Worm (Caenorhabditis elegans) whole organism, L2 larva: ENCODE results near the gene str-182.

ENCODE experiments used
- C34F6.9 ChIP-seq: fragments of 150-350 bp; optimal IDR thresholded peaks from 2 replicates; lab custom pipeline; 2014; ENCODE audit warnings: missing biosample characterization, missing genetic modification characterization
- R02D3.7 ChIP-seq: fragments of 150-350 bp; optimal IDR thresholded peaks from 2 replicates; lab custom pipeline; 2014; ENCODE audit warnings: missing biosample characterization, missing genetic modification characterization
- alr-1 ChIP-seq: fragments of 150-350 bp; optimal IDR thresholded peaks from 2 replicates; lab custom pipeline; 2014; ENCODE audit warnings: missing biosample characterization, missing genetic modification characterization
- aly-2 ChIP-seq: fragments of 150-350 bp; optimal IDR thresholded peaks from 2 replicates; lab custom pipeline; 2014; ENCODE audit warnings: missing biosample characterization, missing genetic modification characterization
- ama-1 ChIP-seq: fragments of 150-350 bp; optimal IDR thresholded peaks from 2 replicates; lab custom pipeline; 2018; ENCODE audit warnings: inconsistent platforms
- ceh-16 ChIP-seq: fragments of 150-350 bp; optimal IDR thresholded peaks from 2 replicates; lab custom pipeline; 2014; ENCODE audit warnings: missing biosample characterization, missing genetic modification characterization
- crh-2 ChIP-seq: sonication (generic microtip); optimal IDR thresholded peaks from 2 replicates; lab custom pipeline; 2017; ENCODE audit warnings: missing biosample characterization, missing genetic modification characterization
- dmd-4 ChIP-seq: sonication (generic microtip); optimal IDR thresholded peaks from 2 replicates; lab custom pipeline; 2017; ENCODE audit warnings: missing biosample characterization, missing genetic modification characterization
- egl-27 ChIP-seq: sonication (generic microtip); optimal IDR thresholded peaks from 3 replicates; lab custom pipeline; 2017; ENCODE audit warnings: missing biosample characterization, missing genetic modification reagents, missing genetic modification characterization
- fos-1 ChIP-seq: fragments of 150-350 bp; optimal IDR thresholded peaks from 2 replicates; lab custom pipeline; 2014; ENCODE audit warnings: missing biosample characterization, missing genetic modification characterization
- gmeb-1 ChIP-seq: fragments of 150-350 bp; optimal IDR thresholded peaks from 2 replicates; lab custom pipeline; 2014; ENCODE audit warnings: missing biosample characterization, missing genetic modification characterization
- lin-11 ChIP-seq: fragments of 150-350 bp; sonication (generic microtip); optimal IDR thresholded peaks from 2 replicates; lab custom pipeline; 2014; ENCODE audit warnings: missing biosample characterization, missing genetic modification characterization, inconsistent platforms, mixed read lengths
- lin-13 ChIP-seq: fragments of 150-350 bp; optimal IDR thresholded peaks from 2 replicates; lab custom pipeline; 2014; ENCODE audit warnings: missing biosample characterization, missing genetic modification reagents, missing genetic modification characterization
- lin-39 ChIP-seq: fragments of 150-350 bp; optimal IDR thresholded peaks from 2 replicates; lab custom pipeline; 2014; ENCODE audit warnings: missing biosample characterization, missing genetic modification reagents, missing genetic modification characterization
- lsy-2 ChIP-seq, 2 experiments: fragments of 150-350 bp in 1 of 2; sonication (generic microtip) in 1 of 2; optimal IDR thresholded peaks; 2 replicates each; lab custom pipeline; 2014 to 2017; ENCODE audit warnings: missing biosample characterization in 2 of 2, missing genetic modification characterization in 2 of 2
- mab-5 ChIP-seq: fragments of 150-350 bp; optimal IDR thresholded peaks from 2 replicates; lab custom pipeline; 2014; ENCODE audit warnings: missing biosample characterization, missing genetic modification characterization
- mdl-1 ChIP-seq, 2 experiments: fragments of 150-350 bp in 1 of 2; sonication (generic microtip) in 1 of 2; optimal IDR thresholded peaks; 2 replicates each; lab custom pipeline; 2017; ENCODE audit warnings: missing biosample characterization in 2 of 2, missing genetic modification characterization in 2 of 2
- nhr-11 ChIP-seq: fragments of 150-350 bp; optimal IDR thresholded peaks from 2 replicates; lab custom pipeline; 2014; ENCODE audit warnings: missing biosample characterization, missing genetic modification characterization
- nhr-12 ChIP-seq: fragments of 150-350 bp; optimal IDR thresholded peaks from 2 replicates; lab custom pipeline; 2014; ENCODE audit warnings: missing biosample characterization, missing genetic modification characterization
- nhr-129 ChIP-seq: fragments of 150-350 bp; optimal IDR thresholded peaks from 2 replicates; lab custom pipeline; 2014; ENCODE audit warnings: missing biosample characterization, missing genetic modification characterization
- nhr-21 ChIP-seq: fragments of 150-350 bp; optimal IDR thresholded peaks from 2 replicates; lab custom pipeline; 2014; ENCODE audit warnings: missing biosample characterization, missing genetic modification characterization
- nhr-23 ChIP-seq: fragments of 150-350 bp; optimal IDR thresholded peaks from 2 replicates; lab custom pipeline; 2014; ENCODE audit warnings: missing biosample characterization, missing genetic modification reagents, missing genetic modification characterization
- nhr-237 ChIP-seq: fragments of 150-350 bp; optimal IDR thresholded peaks from 2 replicates; lab custom pipeline; 2014; ENCODE audit warnings: missing biosample characterization, missing genetic modification characterization
- nhr-6 ChIP-seq: fragments of 150-350 bp; optimal IDR thresholded peaks from 2 replicates; lab custom pipeline; 2014; ENCODE audit warnings: missing biosample characterization, missing genetic modification characterization
- peb-1 ChIP-seq: fragments of 150-350 bp; optimal IDR thresholded peaks from 2 replicates; lab custom pipeline; 2014; ENCODE audit warnings: missing biosample characterization, missing genetic modification characterization
- skn-1 ChIP-seq: sonication (generic microtip); optimal IDR thresholded peaks from 2 replicates; lab custom pipeline; 2017; ENCODE audit warnings: missing biosample characterization, missing genetic modification characterization
- sma-3 ChIP-seq: sonication (generic microtip); optimal IDR thresholded peaks from 2 replicates; lab custom pipeline; 2016; ENCODE audit warnings: missing genetic modification reagents, missing genetic modification characterization, missing compliant biosample characterization
- sma-9 ChIP-seq, 2 experiments: fragments of 150-350 bp in 1 of 2; sonication (generic microtip) in 1 of 2; optimal IDR thresholded peaks; 2 replicates each; lab custom pipeline; 2014 to 2016; ENCODE audit warnings: missing genetic modification characterization in 2 of 2, mild to moderate bottlenecking in 1 of 2, missing biosample characterization in 1 of 2, missing compliant biosample characterization in 1 of 2, missing genetic modification reagents in 1 of 2, moderate library complexity in 1 of 2
- snpc-4 ChIP-seq: fragments of 150-350 bp; optimal IDR thresholded peaks from 2 replicates; lab custom pipeline; 2014; ENCODE audit warnings: missing biosample characterization, missing genetic modification characterization
- unc-39 ChIP-seq: fragments of 150-350 bp; optimal IDR thresholded peaks from 2 replicates; lab custom pipeline; 2014; ENCODE audit warnings: missing biosample characterization, missing genetic modification characterization
- ztf-11 ChIP-seq: sonication (generic microtip); optimal IDR thresholded peaks from 2 replicates; lab custom pipeline; 2017; ENCODE audit warnings: missing biosample characterization, missing genetic modification characterization
- ztf-4 ChIP-seq: fragments of 150-350 bp; optimal IDR thresholded peaks from 2 replicates; lab custom pipeline; 2014; ENCODE audit warnings: missing biosample characterization, missing genetic modification characterization

Gene str-182

DNA sequence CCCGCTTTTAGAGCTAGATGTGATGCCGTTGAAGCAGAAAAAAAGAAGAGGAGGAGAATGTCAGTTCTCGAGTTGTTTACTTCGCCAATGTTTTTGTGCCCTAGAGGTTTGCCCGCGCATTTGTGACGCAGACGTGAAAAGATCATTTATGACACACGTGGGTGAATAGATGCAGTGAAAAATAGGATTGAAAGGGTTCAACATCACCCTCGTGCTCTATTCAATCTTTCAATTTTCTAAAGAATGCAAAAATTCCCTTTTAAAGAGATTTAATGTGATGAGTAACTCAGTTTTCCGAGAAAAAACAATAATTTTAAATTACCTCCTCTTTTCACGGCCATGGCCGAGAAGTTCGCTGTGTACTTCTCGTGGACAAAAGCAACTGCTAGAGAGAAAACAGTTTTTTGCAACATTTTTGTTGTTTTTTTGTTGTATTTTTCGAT lies 13.2 kb upstream of the str-182 start:
- TF ChIP-seq aly-2 (tag; lab: Kevin White, UChicago) (no peak), nhr-129 (tag; lab: Kevin White, UChicago) (peak; percentile 88), ztf-11 (tag; lab: Kevin White, UChicago) (no peak), nhr-12 (tag; lab: Kevin White, UChicago) (no peak), ztf-4 (peak; percentile 29), nhr-11 (tag; lab: Kevin White, UChicago) (no peak), lin-11 (tag; lab: Kevin White, UChicago) (peak; percentile 19), mdl-1 (tag; optimal IDR thresholded peaks at IDR 0.05; lab: Kevin White, UChicago) (peak; percentile 72 to 94), nhr-6 (peak; percentile 47), lsy-2 (tag; optimal IDR thresholded peaks at IDR 0.05; lab: Kevin White, UChicago) (peak; percentile 11 to 73), fos-1 (tag; lab: Kevin White, UChicago) (peak; percentile 6), nhr-21 (tag; lab: Kevin White, UChicago) (peak; percentile 46), lin-13 (GFP tag; lab: Kevin White, UChicago) (peak; percentile 27), crh-2 (tag; lab: Kevin White, UChicago) (peak; percentile 68), C34F6.9 (tag; lab: Kevin White, UChicago) (peak; percentile 79), sma-9 (GFP tag; optimal IDR thresholded peaks at IDR 0.05; lab: Kevin White, UChicago) (peak; percentile 67), sma-9 (tag; optimal IDR thresholded peaks at IDR 0.05; lab: Kevin White, UChicago) (no peak)

DNA sequence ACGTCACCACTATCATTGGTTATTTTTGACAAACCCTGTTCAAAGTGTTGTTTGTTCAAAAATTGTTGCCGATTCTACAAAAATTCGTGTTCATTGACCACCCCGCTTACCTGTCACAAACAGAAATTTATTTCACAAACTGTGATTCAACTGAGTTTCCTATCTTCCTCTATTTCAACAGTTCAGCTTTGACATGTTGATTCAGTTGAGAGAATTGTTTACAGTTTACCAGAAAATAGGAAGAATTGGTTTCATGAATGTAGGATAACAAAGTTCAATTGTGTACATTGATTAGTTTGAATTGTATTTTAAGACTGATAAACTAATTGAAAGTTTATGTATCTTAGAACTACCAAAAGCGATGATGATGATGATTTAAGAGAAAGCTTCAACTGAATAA lies 12.4 kb upstream of the str-182 start:
- no peak for TF ChIP-seq R02D3.7
- TF ChIP-seq snpc-4 (tag; lab: Kevin White, UChicago): no peak
- TF ChIP-seq lin-13 (GFP tag; lab: Kevin White, UChicago): no peak
- TF ChIP-seq dmd-4 (tag; lab: Kevin White, UChicago): no peak
- no peak for TF ChIP-seq egl-27 (tag; lab: Kevin White, UChicago)
- no peak for TF ChIP-seq lin-11 (tag; lab: Kevin White, UChicago)
- TF ChIP-seq unc-39: no peak
- no peak for TF ChIP-seq gmeb-1 (tag; lab: Kevin White, UChicago)
- no peak for TF ChIP-seq ztf-4
- TF ChIP-seq lsy-2 (tag; optimal IDR thresholded peaks at IDR 0.05; lab: Kevin White, UChicago): no peak
- no peak for TF ChIP-seq mab-5 (tag; lab: Kevin White, UChicago)
- TF ChIP-seq sma-3: no peak
- no peak for TF ChIP-seq nhr-12 (tag; lab: Kevin White, UChicago)
- no peak for TF ChIP-seq alr-1
- TF ChIP-seq nhr-237 (tag; lab: Kevin White, UChicago): no peak
- no peak for TF ChIP-seq mdl-1 (tag; optimal IDR thresholded peaks at IDR 0.05; lab: Kevin White, UChicago)
- no peak for TF ChIP-seq nhr-129 (tag; lab: Kevin White, UChicago)
- TF ChIP-seq lin-39 (tag; lab: Kevin White, UChicago): no peak
- no peak for TF ChIP-seq ceh-16 (tag; lab: Kevin White, UChicago)

DNA sequence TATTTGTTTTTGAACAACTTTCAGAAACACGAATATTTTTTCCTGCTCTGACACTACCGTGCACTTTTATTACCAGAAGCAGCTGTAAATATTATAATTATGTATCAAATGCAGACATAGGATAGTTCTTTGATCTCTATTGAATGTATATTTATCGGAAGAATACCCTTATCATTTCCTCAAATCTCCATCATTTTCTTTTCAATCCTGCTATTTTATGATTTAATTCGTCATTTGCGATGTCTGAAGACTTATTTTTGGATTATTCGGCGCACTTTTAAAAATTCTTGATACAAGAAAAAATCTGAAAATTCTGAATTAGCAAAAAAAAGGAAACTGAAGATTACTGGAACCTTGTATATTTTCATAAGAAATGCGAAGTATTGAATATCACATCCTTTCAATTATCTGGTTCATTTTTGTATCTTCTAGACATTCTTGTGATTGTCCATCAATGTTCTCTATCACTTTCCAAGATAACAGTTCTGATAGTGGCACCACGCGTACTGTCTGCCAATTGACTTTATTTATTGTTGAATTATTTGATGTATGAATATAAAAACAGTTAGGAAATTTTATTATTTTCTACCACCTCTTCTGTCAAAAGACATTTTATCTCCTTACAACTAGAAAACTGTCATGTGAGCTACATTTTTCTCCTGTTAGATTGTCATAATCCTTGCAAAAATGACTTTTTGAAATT lies 10.9 kb upstream of the str-182 start:
- TF ChIP-seq aly-2 (tag; lab: Kevin White, UChicago): no peak
- TF ChIP-seq fos-1 (tag; lab: Kevin White, UChicago): peak; percentile 46
- no peak for TF ChIP-seq skn-1 (tag; lab: Kevin White, UChicago)
- TF ChIP-seq sma-9 (GFP tag; optimal IDR thresholded peaks at IDR 0.05; lab: Kevin White, UChicago): peak; percentile 41
- no peak for TF ChIP-seq sma-9 (tag; optimal IDR thresholded peaks at IDR 0.05; lab: Kevin White, UChicago)

DNA sequence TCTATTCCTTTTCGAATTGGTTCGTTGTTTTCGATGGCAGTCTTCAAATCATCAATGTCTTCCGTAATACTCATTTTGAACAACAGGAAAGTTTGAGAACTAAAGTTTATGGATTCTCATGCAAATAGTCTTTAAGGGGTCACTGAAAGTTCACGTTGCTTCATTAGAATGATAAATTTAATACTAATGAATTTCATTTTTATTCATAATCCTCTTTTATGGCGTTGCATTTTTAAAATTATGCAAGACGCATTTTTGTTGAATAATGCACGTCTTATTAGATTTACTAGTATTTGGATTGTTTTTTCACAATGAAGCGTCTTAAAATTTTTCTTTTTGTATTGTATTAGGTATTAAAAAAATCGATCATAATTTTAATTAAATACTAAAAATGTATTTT lies 9.9 kb upstream of the str-182 start, which contains the start of gene C12D8.9:
TSS of gene C12D8.9 (minus strand) at position 101 of the 400 bp plus-strand sequence.
- TF ChIP-seq nhr-23 (no peak), peb-1 (tag; lab: Kevin White, UChicago) (no peak), alr-1 (no peak), skn-1 (tag; lab: Kevin White, UChicago) (no peak), mdl-1 (tag; optimal IDR thresholded peaks at IDR 0.05; lab: Kevin White, UChicago) (no peak), ama-1 (lab: Kevin White, UChicago) (no peak), lsy-2 (tag; optimal IDR thresholded peaks at IDR 0.05; lab: Kevin White, UChicago) (no peak)
